Worm (Caenorhabditis elegans) whole organism, L4 larva: ENCODE measurements around the gene W03C9.1.

Source experiments
- D1046.2 ChIP-seq: fragments of 200-800 bp; sonication (Bioruptor generic); IDR thresholded peaks from 2 replicates; pipeline ENCODE4 v1.3.6; 2022; ENCODE audit warnings: missing genetic modification characterization, missing compliant biosample characterization
- F10B5.3 ChIP-seq: sonication (generic microtip); optimal IDR thresholded peaks from 2 replicates; lab custom pipeline; 2016; ENCODE audit warnings: mild to moderate bottlenecking, missing genetic modification characterization, missing compliant biosample characterization
- F26F4.8 ChIP-seq: fragments of 200-800 bp; sonication (Bioruptor generic); conservative IDR thresholded peaks from 2 replicates; pipeline ENCODE4 v1.3.6; 2022; ENCODE audit warnings: missing genetic modification characterization, missing compliant biosample characterization
- T20F7.1 ChIP-seq: fragments of 200-800 bp; sonication (Bioruptor generic); optimal IDR thresholded peaks from 2 replicates; lab custom pipeline; 2018; ENCODE audit warnings: mild to moderate bottlenecking, missing genetic modification characterization, missing compliant biosample characterization
- T26A8.4 ChIP-seq: fragments of 200-800 bp; sonication (Bioruptor generic); IDR thresholded peaks from 2 replicates; pipeline ENCODE4 v1.3.6; 2022; ENCODE audit warnings: missing genetic modification characterization, missing compliant biosample characterization
- Y105C5A.15 ChIP-seq: fragments of 200-800 bp; sonication (Bioruptor generic); IDR thresholded peaks from 2 replicates; pipeline ENCODE4 v1.3.6; 2022; ENCODE audit warnings: missing genetic modification characterization, missing compliant biosample characterization
- Y48G9A.11 ChIP-seq: fragments of 200-800 bp; sonication (Bioruptor generic); IDR thresholded peaks from 2 replicates; pipeline ENCODE4 v1.3.6; 2022; ENCODE audit warnings: missing genetic modification reagents, missing genetic modification characterization, missing compliant biosample characterization
- ZK337.2 ChIP-seq: fragments of 200-800 bp; sonication (Bioruptor generic); IDR thresholded peaks from 2 replicates; pipeline ENCODE4 v1.3.6; 2022; ENCODE audit warnings: missing genetic modification reagents, missing genetic modification characterization, missing compliant biosample characterization
- aha-1 ChIP-seq: fragments of 150-350 bp; peaks from one replicate; lab custom pipeline; 2014; ENCODE audit warnings: missing biosample characterization, missing genetic modification characterization
- ama-1 ChIP-seq: fragments of 150-350 bp; optimal IDR thresholded peaks from 2 replicates; lab custom pipeline; 2014; ENCODE audit warnings: inconsistent platforms, mixed read lengths
- arid-1 ChIP-seq: fragments of 200-800 bp; sonication (Bioruptor generic); conservative IDR thresholded peaks from 2 replicates; pipeline ENCODE4 v1.3.6; 2022; ENCODE audit warnings: missing genetic modification reagents, missing genetic modification characterization, missing compliant biosample characterization
- ceh-28 ChIP-seq: fragments of 150-350 bp; optimal IDR thresholded peaks from 2 replicates; lab custom pipeline; 2014; ENCODE audit warnings: missing biosample characterization, missing genetic modification reagents, missing genetic modification characterization
- ceh-44 ChIP-seq: fragments of 200-800 bp; sonication (Bioruptor generic); IDR thresholded peaks from 2 replicates; pipeline ENCODE4 v1.3.6; 2022; ENCODE audit warnings: missing genetic modification reagents, missing genetic modification characterization, missing compliant biosample characterization
- daf-19 ChIP-seq: fragments of 200-800 bp; sonication (Bioruptor generic); conservative IDR thresholded peaks from 2 replicates; pipeline ENCODE4 v1.3.6; 2022; ENCODE audit warnings: missing genetic modification characterization, missing compliant biosample characterization
- dmd-6 ChIP-seq: fragments of 200-800 bp; sonication (Bioruptor generic); IDR thresholded peaks from 2 replicates; pipeline ENCODE4 v1.3.6; 2022; ENCODE audit warnings: missing genetic modification reagents, missing genetic modification characterization, missing compliant biosample characterization
- dmd-8 ChIP-seq: fragments of 200-800 bp; sonication (Bioruptor generic); IDR thresholded peaks from 2 replicates; pipeline ENCODE4 v1.3.6; 2022; ENCODE audit warnings: missing genetic modification characterization, missing compliant biosample characterization
- gei-8 ChIP-seq: fragments of 200-800 bp; sonication (Bioruptor generic); optimal IDR thresholded peaks from 2 replicates; lab custom pipeline; 2018; ENCODE audit warnings: mild to moderate bottlenecking, missing genetic modification characterization, missing compliant biosample characterization
- hif-1 ChIP-seq, 2 experiments: sonication (generic microtip); optimal IDR thresholded peaks; 2 replicates each; lab custom pipeline; 2016 to 2017; ENCODE audit warnings: missing compliant biosample characterization in 2 of 2, missing genetic modification characterization in 2 of 2, missing genetic modification reagents in 2 of 2, missing genotype in 2 of 2, mild to moderate bottlenecking in 1 of 2
- hmg-1.1 ChIP-seq: fragments of 200-800 bp; sonication (Bioruptor generic); IDR thresholded peaks from 2 replicates; pipeline ENCODE4 v1.3.6; 2022; ENCODE audit warnings: missing genetic modification reagents, missing genetic modification characterization, missing compliant biosample characterization
- lim-7 ChIP-seq: fragments of 200-800 bp; sonication (Bioruptor generic); IDR thresholded peaks from 2 replicates; pipeline ENCODE4 v1.3.6; 2022; ENCODE audit warnings: missing genetic modification characterization, missing compliant biosample characterization
- lin-1 ChIP-seq: fragments of 200-800 bp; sonication (Bioruptor generic); IDR thresholded peaks from 2 replicates; pipeline ENCODE4 v1.3.6; 2022; ENCODE audit warnings: missing genetic modification reagents, missing genetic modification characterization, missing compliant biosample characterization
- lin-13 ChIP-seq: fragments of 150-350 bp; optimal IDR thresholded peaks from 2 replicates; lab custom pipeline; 2014; ENCODE audit warnings: missing biosample characterization, missing genetic modification reagents, missing genetic modification characterization
- lin-15B ChIP-seq: fragments of 150-350 bp; sonication (generic microtip); optimal IDR thresholded peaks from 3 replicates; lab custom pipeline; 2014; ENCODE audit warnings: missing biosample characterization, missing genetic modification characterization
- lin-29 ChIP-seq: fragments of 200-800 bp; sonication (Bioruptor generic); IDR thresholded peaks from 2 replicates; pipeline ENCODE4 v1.3.6; 2022; ENCODE audit warnings: missing genetic modification reagents, missing genetic modification characterization, missing compliant biosample characterization
- lin-39 ChIP-seq: fragments of 150-350 bp; optimal IDR thresholded peaks from 2 replicates; lab custom pipeline; 2014; ENCODE audit warnings: missing biosample characterization, missing genetic modification reagents, missing genetic modification characterization
- lir-3 ChIP-seq: sonication (generic microtip); optimal IDR thresholded peaks from 2 replicates; lab custom pipeline; 2016; ENCODE audit warnings: mild to moderate bottlenecking, missing genetic modification characterization, missing compliant biosample characterization
- madf-5 ChIP-seq, 2 experiments: fragments of 200-800 bp; sonication (Bioruptor generic); IDR thresholded peaks; 2 replicates each; pipeline ENCODE4 v1.3.6; 2022; ENCODE audit warnings: missing compliant biosample characterization in 2 of 2, missing genetic modification characterization in 2 of 2
- madf-9 ChIP-seq: fragments of 200-800 bp; sonication (Bioruptor generic); conservative IDR thresholded peaks from 2 replicates; pipeline ENCODE4 v1.3.6; 2022; ENCODE audit warnings: missing genetic modification reagents, missing genetic modification characterization, missing compliant biosample characterization
- mdl-1 ChIP-seq, 2 experiments: fragments of 150-350 bp in 1 of 2; sonication (generic microtip) in 1 of 2; optimal IDR thresholded peaks; 2 replicates each; lab custom pipeline; 2014 to 2017; ENCODE audit warnings: missing biosample characterization in 2 of 2, missing genetic modification characterization in 2 of 2
- mdt-29 ChIP-seq: fragments of 200-800 bp; sonication (Bioruptor generic); IDR thresholded peaks from 2 replicates; pipeline ENCODE4 v1.3.6; 2022; ENCODE audit warnings: missing genetic modification reagents, missing genetic modification characterization, missing compliant biosample characterization
- mes-2 ChIP-seq: sonication (generic microtip); optimal IDR thresholded peaks from 2 replicates; lab custom pipeline; 2016; ENCODE audit warnings: missing genotype, mild to moderate bottlenecking, missing genetic modification characterization, missing compliant biosample characterization; ENCODE audit not compliant: poor library complexity, severe bottlenecking
- nhr-11 ChIP-seq: fragments of 150-350 bp; optimal IDR thresholded peaks from 2 replicates; lab custom pipeline; 2014; ENCODE audit warnings: missing biosample characterization, missing genetic modification characterization
- nhr-42 ChIP-seq: fragments of 200-800 bp; sonication (Bioruptor generic); IDR thresholded peaks from 2 replicates; pipeline ENCODE4 v1.3.6; 2022; ENCODE audit warnings: missing genetic modification characterization, missing compliant biosample characterization
- nhr-76 ChIP-seq: fragments of 150-350 bp; optimal IDR thresholded peaks from 2 replicates; lab custom pipeline; 2014; ENCODE audit warnings: missing biosample characterization, missing genetic modification characterization
- pha-4 ChIP-seq, 2 experiments: fragments of 150-350 bp in 1 of 2; fragments of 200-800 bp in 1 of 2; sonication (Bioruptor generic) in 1 of 2; IDR thresholded peaks in 1 of 2; optimal IDR thresholded peaks in 1 of 2; 2 replicates each; pipeline versions ENCODE4 v1.3.6 to Lab custom; 2014 to 2022; ENCODE audit warnings: missing genetic modification characterization in 2 of 2, missing genetic modification reagents in 2 of 2, missing biosample characterization in 1 of 2, missing compliant biosample characterization in 1 of 2
- php-3 ChIP-seq: fragments of 200-800 bp; sonication (Bioruptor generic); IDR thresholded peaks from 2 replicates; pipeline ENCODE4 v1.3.6; 2022; ENCODE audit warnings: missing genetic modification reagents, missing genetic modification characterization, missing compliant biosample characterization
- pqm-1 ChIP-seq: sonication (generic microtip); optimal IDR thresholded peaks from 2 replicates; lab custom pipeline; 2017; ENCODE audit warnings: missing biosample characterization, missing genetic modification characterization
- set-16 ChIP-seq: fragments of 200-800 bp; sonication (Bioruptor generic); IDR thresholded peaks from 2 replicates; pipeline ENCODE4 v1.3.6; 2022; ENCODE audit warnings: missing genetic modification reagents, missing genetic modification characterization, missing compliant biosample characterization
- snpc-1.2 ChIP-seq: fragments of 200-800 bp; sonication (Bioruptor generic); IDR thresholded peaks from 2 replicates; pipeline ENCODE4 v1.3.6; 2022; ENCODE audit warnings: missing genetic modification reagents, missing genetic modification characterization, missing compliant biosample characterization
- tag-97 ChIP-seq: fragments of 200-800 bp; sonication (Bioruptor generic); IDR thresholded peaks from 2 replicates; pipeline ENCODE4 v1.3.6; 2022; ENCODE audit warnings: missing genetic modification characterization, missing compliant biosample characterization
- tra-1 ChIP-seq: fragments of 200-800 bp; sonication (Bioruptor generic); IDR thresholded peaks from 2 replicates; pipeline ENCODE4 v1.3.6; 2022; ENCODE audit warnings: missing genetic modification reagents, missing genetic modification characterization, missing compliant biosample characterization
- zag-1 ChIP-seq: fragments of 150-350 bp; optimal IDR thresholded peaks from 2 replicates; lab custom pipeline; 2014; ENCODE audit warnings: missing biosample characterization, missing genetic modification characterization
- zfp-2 ChIP-seq: sonication (generic microtip); optimal IDR thresholded peaks from 2 replicates; lab custom pipeline; 2016; ENCODE audit warnings: mild to moderate bottlenecking, missing genetic modification characterization, missing compliant biosample characterization
- ztf-7 ChIP-seq: fragments of 150-350 bp; optimal IDR thresholded peaks from 2 replicates; lab custom pipeline; 2014; ENCODE audit warnings: missing biosample characterization, missing genetic modification characterization

Gene W03C9.1

ce11 chrII:11979449-11980095 is 17.6 kb upstream of the W03C9.1 start, which contains the start of the genes ash-2 and Y17G7B.20 (continued):
- no peak for TF ChIP-seq pha-4 (GFP tag; IDR thresholded peaks at IDR 0.05; lab: Robert Waterston, UW)
- TF ChIP-seq pha-4 (tag; optimal IDR thresholded peaks at IDR 0.05; lab: Kevin White, UChicago): no peak
- TF ChIP-seq snpc-1.2: 0 out of 2 replicates have a peak, but pooled peaks have one; percentile 16
- no peak for TF ChIP-seq madf-5 (GFP tag; IDR thresholded peaks at IDR 0.05; lab: Robert Waterston, UW)
- no peak for TF ChIP-seq mdt-29 (GFP tag; lab: Robert Waterston, UW)
- TF ChIP-seq zag-1 (tag; lab: Kevin White, UChicago): no peak
- no peak for TF ChIP-seq lir-3 (tag; lab: Kevin White, UChicago)
- TF ChIP-seq madf-9 (GFP tag; lab: Robert Waterston, UW): no peak
- TF ChIP-seq hmg-1.1 (GFP tag; lab: Robert Waterston, UW): no peak; the same call in 1 of the 2 replicates
- no peak for TF ChIP-seq F26F4.8 (GFP tag; lab: Robert Waterston, UW)
- TF ChIP-seq dmd-6 (GFP tag; lab: Robert Waterston, UW): peak; percentile 7; the same call in 1 of the 2 replicates
- TF ChIP-seq T20F7.1: no peak
- no peak for TF ChIP-seq tag-97 (GFP tag; lab: Robert Waterston, UW)

- peak; percentile 47; the same call in 1 of the 2 replicates for TF ChIP-seq daf-19 (GFP tag; lab: Robert Waterston, UW)
- peak; percentile 13 for TF ChIP-seq ceh-28 (tag; lab: Kevin White, UChicago)
- TF ChIP-seq mdl-1 (tag; optimal IDR thresholded peaks at IDR 0.05; lab: Kevin White, UChicago): no peak
- no peak for TF ChIP-seq ceh-44 (GFP tag; lab: Robert Waterston, UW)
- no peak for TF ChIP-seq T26A8.4
- 0 out of 2 replicates have a peak, but pooled peaks have one; percentile 20 for TF ChIP-seq nhr-42 (GFP tag; lab: Robert Waterston, UW)
- no peak for TF ChIP-seq F10B5.3 (tag; lab: Kevin White, UChicago)
- no peak for TF ChIP-seq lin-29
- no peak for TF ChIP-seq dmd-8 (GFP tag; lab: Robert Waterston, UW)
- no peak for TF ChIP-seq ama-1 (lab: Kevin White, UChicago)
Observed at ce11 chrII:11978920-11979319, 17.0 kb upstream of the W03C9.1 start.

ce11 chrII:11978478-11978877 is 16.6 kb upstream of the W03C9.1 start:
- TF ChIP-seq T26A8.4: 0 out of 2 replicates have a peak, but pooled peaks have one; percentile 46
- TF ChIP-seq D1046.2 (GFP tag; lab: Robert Waterston, UW): no peak
- TF ChIP-seq aha-1: peak; percentile 32
- TF ChIP-seq ZK337.2 (GFP tag; lab: Robert Waterston, UW): 0 out of 2 replicates have a peak, but pooled peaks have one; percentile 5
- TF ChIP-seq daf-19 (GFP tag; lab: Robert Waterston, UW): no peak
- peak; percentile 85 for TF ChIP-seq set-16 (GFP tag; lab: Robert Waterston, UW)
- no peak for TF ChIP-seq lin-39 (tag; lab: Kevin White, UChicago)
- no peak for TF ChIP-seq pqm-1 (tag; lab: Kevin White, UChicago)

- TF ChIP-seq Y105C5A.15 (GFP tag; lab: Robert Waterston, UW) (peak; percentile 68; the same call in 1 of the 2 replicates), dmd-6 (GFP tag; lab: Robert Waterston, UW) (no peak), lim-7 (0 out of 2 replicates have a peak, but pooled peaks have one; percentile 10), nhr-76 (tag; lab: Kevin White, UChicago) (no peak), D1046.2 (GFP tag; lab: Robert Waterston, UW) (no peak), lin-15B (tag; lab: Kevin White, UChicago) (no peak), F10B5.3 (tag; lab: Kevin White, UChicago) (no peak), Y48G9A.11 (GFP tag; lab: Robert Waterston, UW) (no peak), snpc-1.2 (peak; percentile 42), dmd-8 (GFP tag; lab: Robert Waterston, UW) (no peak), nhr-11 (tag; lab: Kevin White, UChicago) (no peak), zfp-2 (no peak), lin-1 (no peak), tra-1 (peak; percentile 40; the same call in 1 of the 2 replicates), lin-13 (GFP tag; lab: Kevin White, UChicago) (no peak), gei-8 (no peak), hif-1 (tag; optimal IDR thresholded peaks at IDR 0.05; lab: Kevin White, UChicago) (no peak), mes-2 (tag; lab: Kevin White, UChicago) (peak; percentile 58), php-3 (GFP tag; lab: Robert Waterston, UW) (no peak), ztf-7 (tag; lab: Kevin White, UChicago) (no peak), arid-1 (peak; percentile 59; the same call in 1 of the 2 replicates)
Observed at ce11 chrII:11977363-11977762, 15.4 kb upstream of the W03C9.1 start, which contains the start of gene Y17G7B.21. Gene Y17G7B.21 (minus strand): TSS chrII:11977661.
